Worm (Caenorhabditis elegans) whole organism, mixed stage, embryonic: ENCODE data around the gene F18E2.15.

Experiments used
- M03D4.4 ChIP-seq: sonication (generic microtip); optimal IDR thresholded peaks from 2 replicates; lab custom pipeline; 2017; ENCODE audit warnings: mild to moderate bottlenecking, missing genetic modification characterization, missing compliant biosample characterization
- bed-3 ChIP-seq: fragments of 200-800 bp; sonication (Bioruptor generic); optimal IDR thresholded peaks from 3 replicates; lab custom pipeline; 2018; ENCODE audit warnings: mild to moderate bottlenecking, missing genetic modification characterization, moderate library complexity, missing compliant biosample characterization
- blmp-1 ChIP-seq: fragments of 150-350 bp; optimal IDR thresholded peaks from 2 replicates; lab custom pipeline; 2014; ENCODE audit warnings: missing biosample characterization, missing genetic modification characterization
- ceh-39 ChIP-seq: fragments of 150-350 bp; optimal IDR thresholded peaks from 2 replicates; lab custom pipeline; 2014; ENCODE audit warnings: missing biosample characterization, missing genetic modification characterization
- ceh-43 ChIP-seq: fragments of 200-800 bp; sonication (Bioruptor generic); optimal IDR thresholded peaks from 2 replicates; lab custom pipeline; 2018; ENCODE audit warnings: mild to moderate bottlenecking, missing genetic modification characterization, moderate library complexity, missing compliant biosample characterization
- ceh-83 ChIP-seq: fragments of 200-800 bp; sonication (Bioruptor generic); optimal IDR thresholded peaks from 2 replicates; lab custom pipeline; 2018; ENCODE audit warnings: mild to moderate bottlenecking, missing genetic modification characterization, missing compliant biosample characterization
- ces-1 ChIP-seq: fragments of 150-350 bp; optimal IDR thresholded peaks from 2 replicates; lab custom pipeline; 2014; ENCODE audit warnings: missing biosample characterization, missing genetic modification reagents, missing genetic modification characterization
- cnd-1 ChIP-seq: fragments of 200-800 bp; sonication (Bioruptor generic); optimal IDR thresholded peaks from 2 replicates; lab custom pipeline; 2018; ENCODE audit warnings: mild to moderate bottlenecking, missing genetic modification characterization, missing compliant biosample characterization
- drap-1 ChIP-seq: fragments of 200-800 bp; sonication (Bioruptor generic); optimal IDR thresholded peaks from 3 replicates; lab custom pipeline; 2018; ENCODE audit warnings: mild to moderate bottlenecking, missing genetic modification characterization, missing compliant biosample characterization
- elt-3 ChIP-seq: fragments of 150-350 bp; optimal IDR thresholded peaks from 2 replicates; lab custom pipeline; 2014; ENCODE audit warnings: missing biosample characterization, missing genetic modification characterization
- ham-2 ChIP-seq: fragments of 200-800 bp; sonication (Bioruptor generic); optimal IDR thresholded peaks from 2 replicates; lab custom pipeline; 2018; ENCODE audit warnings: mild to moderate bottlenecking, missing genetic modification characterization, missing compliant biosample characterization
- hlh-1 ChIP-seq: fragments of 150-350 bp; optimal IDR thresholded peaks from 2 replicates; lab custom pipeline; 2014; ENCODE audit warnings: missing biosample characterization, missing genetic modification reagents, missing genetic modification characterization
- lin-13 ChIP-seq: fragments of 150-350 bp; optimal IDR thresholded peaks from 2 replicates; lab custom pipeline; 2014; ENCODE audit warnings: missing biosample characterization, missing genetic modification characterization
- lsy-2 ChIP-seq: fragments of 150-350 bp; optimal IDR thresholded peaks from 2 replicates; lab custom pipeline; 2014; ENCODE audit warnings: missing biosample characterization, missing genetic modification characterization
- mep-1 ChIP-seq: fragments of 150-350 bp; optimal IDR thresholded peaks from 2 replicates; lab custom pipeline; 2017; ENCODE audit warnings: missing biosample characterization, missing genetic modification reagents, missing genetic modification characterization, inconsistent platforms
- mls-2 ChIP-seq: sonication (generic microtip); optimal IDR thresholded peaks from 2 replicates; lab custom pipeline; 2016; ENCODE audit warnings: mild to moderate bottlenecking, missing genetic modification characterization, moderate library complexity, missing compliant biosample characterization
- nhr-12 ChIP-seq: fragments of 150-350 bp; optimal IDR thresholded peaks from 2 replicates; lab custom pipeline; 2014; ENCODE audit warnings: missing biosample characterization, missing genetic modification characterization
- nhr-2 ChIP-seq: fragments of 150-350 bp; optimal IDR thresholded peaks from 2 replicates; lab custom pipeline; 2014; ENCODE audit warnings: missing biosample characterization, missing genetic modification characterization
- nhr-237 ChIP-seq: fragments of 150-350 bp; optimal IDR thresholded peaks from 2 replicates; lab custom pipeline; 2014; ENCODE audit warnings: missing biosample characterization, missing genetic modification characterization
- nhr-28 ChIP-seq: fragments of 150-350 bp; optimal IDR thresholded peaks from 2 replicates; lab custom pipeline; 2014; ENCODE audit warnings: missing biosample characterization, missing genetic modification characterization
- pha-4 ChIP-seq: fragments of 150-350 bp; optimal IDR thresholded peaks from 2 replicates; lab custom pipeline; 2018; ENCODE audit warnings: missing biosample characterization, missing genetic modification reagents, missing genetic modification characterization
- snpc-4 ChIP-seq: fragments of 150-350 bp; optimal IDR thresholded peaks from 2 replicates; lab custom pipeline; 2014; ENCODE audit warnings: missing biosample characterization, missing genetic modification characterization
- sptf-1 ChIP-seq: sonication (generic microtip); optimal IDR thresholded peaks from 2 replicates; lab custom pipeline; 2017; ENCODE audit warnings: mild to moderate bottlenecking, missing genetic modification characterization, moderate library complexity, missing compliant biosample characterization
- tbx-8 ChIP-seq: fragments of 200-800 bp; sonication (Bioruptor generic); optimal IDR thresholded peaks from 2 replicates; lab custom pipeline; 2018; ENCODE audit warnings: mild to moderate bottlenecking, missing genetic modification characterization, moderate library complexity, missing compliant biosample characterization
- unc-120 ChIP-seq: sonication (generic microtip); optimal IDR thresholded peaks from 2 replicates; lab custom pipeline; 2017; ENCODE audit warnings: missing genetic modification characterization, missing compliant biosample characterization; ENCODE audit not compliant: poor library complexity, severe bottlenecking
- unc-39 ChIP-seq: fragments of 150-350 bp; optimal IDR thresholded peaks from 2 replicates; lab custom pipeline; 2014; ENCODE audit warnings: missing biosample characterization, missing genetic modification characterization
- unc-62 ChIP-seq: fragments of 150-350 bp; optimal IDR thresholded peaks from 2 replicates; lab custom pipeline; 2014; ENCODE audit warnings: missing biosample characterization, missing genetic modification reagents, missing genetic modification characterization
- ztf-11 ChIP-seq: fragments of 150-350 bp; optimal IDR thresholded peaks from 2 replicates; lab custom pipeline; 2014; ENCODE audit warnings: missing biosample characterization, missing genetic modification characterization

The F18E2.15 gene

DNA sequence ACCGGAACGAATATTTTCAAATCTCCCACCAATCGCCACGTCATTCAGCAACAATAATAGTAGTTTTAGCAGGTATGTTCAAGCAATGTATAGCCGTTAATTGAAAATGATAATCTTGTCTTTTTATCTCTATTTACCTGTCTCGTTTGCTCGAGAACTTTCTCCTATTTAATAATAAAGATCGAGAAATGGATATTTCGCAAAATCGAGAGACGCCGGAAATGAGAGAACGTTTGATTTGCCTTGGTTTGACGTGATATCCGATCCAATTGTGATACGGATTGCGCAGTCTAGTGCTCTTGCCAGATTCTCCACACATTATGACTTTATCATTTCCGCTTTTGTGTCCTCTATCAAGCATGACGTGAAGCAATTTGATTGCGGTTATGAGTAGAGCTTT, 13.0 kb upstream of the F18E2.15 start:
- TF ChIP-seq nhr-237 (tag; lab: Kevin White, UChicago) (no peak), unc-62 (GFP tag; lab: Kevin White, UChicago) (no peak), ceh-43 (no peak), unc-39 (tag; lab: Kevin White, UChicago) (no peak), elt-3 (no peak), pha-4 (tag; lab: Kevin White, UChicago) (no peak), ceh-39 (no peak), hlh-1 (tag; lab: Kevin White, UChicago) (no peak), ces-1 (GFP tag; lab: Kevin White, UChicago) (no peak), ceh-83 (GFP tag; lab: Kevin White, UChicago) (no peak), nhr-28 (tag; lab: Kevin White, UChicago) (no peak), cnd-1 (tag; lab: Kevin White, UChicago) (no peak), blmp-1 (tag; lab: Kevin White, UChicago) (no peak), ham-2 (GFP tag; lab: Kevin White, UChicago) (no peak), tbx-8 (GFP tag; lab: Kevin White, UChicago) (no peak)

DNA sequence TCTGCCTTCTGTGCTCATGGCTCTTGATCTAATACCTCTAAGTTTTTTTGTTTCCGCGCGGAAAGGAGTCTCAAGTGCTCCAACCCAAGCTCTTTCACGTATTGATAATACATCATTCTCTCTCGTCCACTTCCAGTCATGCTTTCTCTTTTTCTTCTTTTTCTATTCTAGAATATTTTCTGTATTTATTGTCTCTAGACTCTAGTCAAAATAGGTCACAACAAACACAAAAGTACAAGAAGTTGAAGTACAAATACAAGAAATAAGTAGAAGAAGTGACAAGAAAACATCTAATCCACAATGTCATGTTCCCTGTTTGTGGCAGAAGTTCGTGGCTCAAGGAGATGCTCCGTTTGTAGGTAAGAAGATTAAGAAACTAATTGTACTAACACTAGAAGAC, 12.4 kb upstream of the F18E2.15 start, which contains the start of gene ZC455.1:
Gene ZC455.1, plus strand, starts transcription at position 301 of the 400 bp plus-strand sequence.
- TF ChIP-seq unc-120 (tag; lab: Kevin White, UChicago) (no peak), mls-2 (tag; lab: Kevin White, UChicago) (no peak), snpc-4 (no peak), ceh-83 (GFP tag; lab: Kevin White, UChicago) (no peak), M03D4.4 (tag; lab: Kevin White, UChicago) (no peak)

DNA sequence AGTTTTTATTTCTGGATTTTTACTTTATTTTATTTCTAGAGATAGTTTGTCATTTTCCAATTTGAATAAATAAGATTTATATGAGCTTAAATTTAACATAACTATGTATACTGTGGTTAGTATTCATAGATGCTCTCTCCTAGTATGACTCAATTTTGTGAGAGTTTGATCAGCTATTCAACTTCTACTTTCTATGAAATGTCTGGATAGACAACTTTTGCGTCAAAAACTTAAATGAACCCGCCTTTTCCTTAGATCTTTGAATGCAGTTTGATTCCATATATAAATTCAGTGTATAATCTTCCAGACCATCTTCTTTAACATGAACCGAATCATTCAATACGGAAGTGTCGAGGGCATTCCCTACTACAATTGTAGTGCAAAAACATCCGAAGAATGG, 8.1 kb upstream of the F18E2.15 start, which contains the start of gene srt-43:
Gene srt-43, plus strand, starts transcription at position 301 of the 400 bp plus-strand sequence.
- TF ChIP-seq drap-1 (GFP tag; lab: Kevin White, UChicago) (no peak), lsy-2 (no peak), ztf-11 (tag; lab: Kevin White, UChicago) (no peak), ham-2 (GFP tag; lab: Kevin White, UChicago) (no peak), mls-2 (tag; lab: Kevin White, UChicago) (no peak)
- TF ChIP-seq, all 35 proteins: peak for 0

DNA sequence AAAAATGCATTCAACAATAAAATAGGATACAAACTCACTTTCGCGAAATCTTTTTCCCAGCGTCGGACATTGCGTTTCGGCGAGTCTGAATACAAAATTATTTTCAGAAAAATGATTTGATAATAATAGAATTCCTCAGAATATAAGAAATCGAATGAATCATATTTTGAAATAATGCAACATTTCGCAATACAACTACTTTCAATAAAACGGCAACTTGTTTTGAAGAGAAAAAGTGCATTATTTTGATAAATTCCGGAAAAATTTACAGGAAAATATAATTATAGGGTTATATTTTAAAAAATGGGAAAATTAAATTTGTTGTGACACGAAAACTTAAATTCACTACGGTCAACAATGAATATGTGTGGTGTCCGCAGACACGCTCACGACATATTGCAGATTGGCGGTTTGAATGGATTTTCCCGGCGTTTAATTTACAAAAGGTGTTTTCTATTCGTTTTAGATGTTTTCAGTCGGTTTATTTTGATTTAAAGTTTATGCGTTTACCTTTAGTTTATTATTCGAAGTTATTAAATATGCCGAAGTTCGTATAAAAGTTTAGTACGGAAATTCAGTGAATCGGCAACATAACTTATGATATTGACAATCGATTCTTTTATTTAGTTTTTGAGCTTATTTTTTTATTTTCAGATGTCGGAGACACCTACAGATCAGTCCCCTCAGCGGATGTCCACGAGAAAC, 2.6 kb upstream of the F18E2.15 start, which contains the start of the genes abcf-1 and scc-3:
Gene abcf-1, minus strand, starts transcription at position 85 of the 705 bp plus-strand sequence.
Gene scc-3, plus strand, starts transcription at position 655 of the 705 bp plus-strand sequence.
- TF ChIP-seq unc-39 (tag; lab: Kevin White, UChicago): no peak
- TF ChIP-seq lsy-2: peak; percentile 93

DNA sequence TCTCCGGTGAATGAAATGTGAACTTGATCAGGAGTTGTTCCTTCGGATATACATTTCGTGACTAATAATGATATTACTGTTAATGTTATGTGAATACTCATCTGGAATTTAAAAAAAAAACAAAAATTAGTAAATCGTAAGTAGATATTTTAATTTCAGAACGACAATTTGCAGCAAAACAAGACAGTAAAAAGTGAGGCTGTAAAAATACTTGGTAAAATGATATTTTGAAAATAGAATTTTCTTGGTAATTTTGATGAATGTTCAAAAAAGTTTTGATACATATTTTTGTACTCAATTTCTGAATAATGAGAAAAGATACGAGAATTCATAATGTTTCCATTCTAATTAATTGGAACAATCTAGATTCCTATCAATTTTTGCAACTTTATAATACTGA, 1.2 kb downstream of the F18E2.15 start, which contains the start of gene papl-1:
Gene papl-1, minus strand, starts transcription at position 101 of the 400 bp plus-strand sequence.
- TF ChIP-seq cnd-1 (tag; lab: Kevin White, UChicago) (no peak), pha-4 (tag; lab: Kevin White, UChicago) (no peak), mep-1 (no peak), nhr-2 (tag; lab: Kevin White, UChicago) (no peak), blmp-1 (tag; lab: Kevin White, UChicago) (no peak), elt-3 (no peak)

DNA sequence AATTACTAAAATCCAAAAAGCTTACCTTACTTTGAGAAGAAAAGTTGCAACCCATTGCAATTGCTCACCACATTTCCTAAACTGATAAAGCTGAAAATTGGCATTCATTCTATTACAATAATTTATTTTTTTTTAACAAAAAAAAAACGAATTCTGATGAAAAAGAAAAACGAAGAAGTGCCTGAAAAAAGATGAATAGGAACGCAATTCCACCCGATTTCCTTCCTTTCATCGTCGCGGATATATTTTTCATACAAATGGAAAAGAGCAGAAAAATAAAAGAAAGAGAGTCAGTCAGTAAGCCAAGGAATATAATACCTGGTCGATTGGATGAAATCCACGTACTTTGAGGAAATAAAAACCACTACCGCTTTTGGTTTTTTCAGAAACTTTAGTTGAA, 6.0 kb downstream of the F18E2.15 start, which contains the start of gene gpa-13:
Gene gpa-13, minus strand, starts transcription at position 101 of the 400 bp plus-strand sequence.
- TF ChIP-seq blmp-1 (tag; lab: Kevin White, UChicago) (no peak), ceh-83 (GFP tag; lab: Kevin White, UChicago) (no peak), nhr-237 (tag; lab: Kevin White, UChicago) (no peak), tbx-8 (GFP tag; lab: Kevin White, UChicago) (no peak), mls-2 (tag; lab: Kevin White, UChicago) (no peak), nhr-2 (tag; lab: Kevin White, UChicago) (no peak), nhr-12 (no peak), sptf-1 (tag; lab: Kevin White, UChicago) (no peak), ham-2 (GFP tag; lab: Kevin White, UChicago) (no peak), nhr-28 (tag; lab: Kevin White, UChicago) (no peak), unc-39 (tag; lab: Kevin White, UChicago) (no peak), bed-3 (GFP tag; lab: Kevin White, UChicago) (no peak), lin-13 (tag; lab: Kevin White, UChicago) (no peak), drap-1 (GFP tag; lab: Kevin White, UChicago) (no peak), hlh-1 (tag; lab: Kevin White, UChicago) (no peak), snpc-4 (no peak), unc-120 (tag; lab: Kevin White, UChicago) (no peak)
- TF ChIP-seq, all 35 proteins: peak for 0
